Worm (Caenorhabditis elegans): Measurements from ENCODE around the gene R102.6.

Gene R102.6

ce11 chrIV:10734527-10735436, 28.8 kb upstream of the R102.6 start, which contains the start of the genes orc-5 and cyb-1:
TSS of gene orc-5 (minus strand) at chrIV:10734588.
TSS of gene cyb-1 (plus strand) at chrIV:10735216.
- TF ChIP-seq mdl-1 (tag; optimal IDR thresholded peaks at IDR 0.05) (peak in 1 of 2 experiments; percentile 66), pag-3 (tag; optimal IDR thresholded peaks at IDR 0.05; ENCODE audit: borderline replicate concordance, insufficient read depth) (no peak), zip-4 (GFP tag; optimal IDR thresholded peaks at IDR 0.05) (no peak), lin-14 (GFP tag; optimal IDR thresholded peaks at IDR 0.05) (peak; percentile 74), blmp-1 (tag; optimal IDR thresholded peaks at IDR 0.05) (peak; percentile 87), nhr-77 (tag; optimal IDR thresholded peaks at IDR 0.05) (peak; percentile 51), unc-86 (tag; optimal IDR thresholded peaks at IDR 0.05) (peak; percentile 71), efl-1 (optimal IDR thresholded peaks at IDR 0.05) (peak; percentile 94 to 98), efl-1 (GFP tag; optimal IDR thresholded peaks at IDR 0.05 in 1 of 2) (peak; percentile 98 to 100), sox-4 (tag; optimal IDR thresholded peaks at IDR 0.05) (peak; percentile 27), zag-1 (tag; optimal IDR thresholded peaks at IDR 0.05) (no peak), unc-30 (tag; optimal IDR thresholded peaks at IDR 0.05) (no peak), ets-5 (GFP tag; IDR thresholded peaks at IDR 0.05) (no peak), nhr-71 (tag; optimal IDR thresholded peaks at IDR 0.05) (peak; percentile 90), tlp-1 (tag; optimal IDR thresholded peaks at IDR 0.05) (no peak), skn-1 (tag; optimal IDR thresholded peaks at IDR 0.05) (peak; percentile 83), xbp-1 (tag; optimal IDR thresholded peaks at IDR 0.05) (peak; percentile 86), hlh-17 (GFP tag; optimal IDR thresholded peaks at IDR 0.05; ENCODE audit: borderline replicate concordance) (no peak), fos-1 (tag; optimal IDR thresholded peaks at IDR 0.05) (peak; percentile 34), irx-1 (tag; optimal IDR thresholded peaks at IDR 0.05) (peak; percentile 65), ces-1 (GFP tag; optimal IDR thresholded peaks at IDR 0.05) (no peak), alr-1 (tag; optimal IDR thresholded peaks at IDR 0.05; ENCODE audit: borderline replicate concordance) (no peak), ama-1 (optimal IDR thresholded peaks at IDR 0.05) (no peak), nhr-12 (tag; optimal IDR thresholded peaks at IDR 0.05) (no peak), ceh-63 (GFP tag; optimal IDR thresholded peaks at IDR 0.05) (no peak), ztf-4 (tag; optimal IDR thresholded peaks at IDR 0.05) (no peak), mef-2 (tag; optimal IDR thresholded peaks at IDR 0.05) (no peak), lir-3 (tag; optimal IDR thresholded peaks at IDR 0.05; ENCODE audit: poor library complexity) (peak; percentile 55), lin-39 (tag; optimal IDR thresholded peaks at IDR 0.05) (peak; percentile 44), fkh-10 (GFP tag; optimal IDR thresholded peaks at IDR 0.05) (peak; percentile 17), grh-1 (GFP tag; IDR thresholded peaks at IDR 0.05) (peak; percentile 74), efl-3 (GFP tag; optimal IDR thresholded peaks at IDR 0.05) (no peak), fkh-4 (tag; optimal IDR thresholded peaks at IDR 0.05; ENCODE audit: borderline replicate concordance) (no peak), nhr-47 (tag; optimal IDR thresholded peaks at IDR 0.05) (peak; percentile 88), C04F5.9 (tag; optimal IDR thresholded peaks at IDR 0.05) (peak; percentile 33), dsc-1 (tag; optimal IDR thresholded peaks at IDR 0.05) (peak; percentile 70), lsy-2 (tag; optimal IDR thresholded peaks at IDR 0.05) (peak; percentile 85 to 93), ceh-82 (tag; optimal IDR thresholded peaks at IDR 0.05) (peak; percentile 56 to 81 (median 71)), nhr-28 (tag; optimal IDR thresholded peaks at IDR 0.05) (no peak), aha-1 (tag; optimal IDR thresholded peaks at IDR 0.05) (peak; percentile 10), aly-2 (tag; optimal IDR thresholded peaks at IDR 0.05) (peak; percentile 54), lin-15B (tag; optimal IDR thresholded peaks at IDR 0.05) (peak; percentile 95), pqm-1 (tag; optimal IDR thresholded peaks at IDR 0.05) (no peak), ceh-90 (tag; optimal IDR thresholded peaks at IDR 0.05) (peak; percentile 19), Y116A8C.19 (tag; optimal IDR thresholded peaks at IDR 0.05; ENCODE audit: borderline replicate concordance) (no peak), nhr-84 (tag; optimal IDR thresholded peaks at IDR 0.05) (no peak), egl-27 (tag; optimal IDR thresholded peaks at IDR 0.05) (no peak), swsn-7 (tag; optimal IDR thresholded peaks at IDR 0.05) (peak; percentile 81), hpl-2 (GFP tag; optimal IDR thresholded peaks at IDR 0.05) (no peak), lin-13 (GFP tag; optimal IDR thresholded peaks at IDR 0.05) (peak; percentile 82), nhr-237 (tag; optimal IDR thresholded peaks at IDR 0.05) (no peak), isw-1 (GFP tag; IDR thresholded peaks at IDR 0.05) (peak; percentile 76)

All from whole organism, L1 larva.